Worm (Caenorhabditis elegans) whole organism, L4/young adult: Measurements from ENCODE around the gene lin-54.

Experiments
- W03F9.2 ChIP-seq: fragments of 150-350 bp; optimal IDR thresholded peaks from 2 replicates; lab custom pipeline; 2014; ENCODE audit warnings: missing biosample characterization, missing genetic modification characterization
- dao-5 ChIP-seq: sonication (generic microtip); optimal IDR thresholded peaks from 2 replicates; lab custom pipeline; 2016; ENCODE audit warnings: missing genotype, missing genetic modification characterization, moderate library complexity, missing compliant biosample characterization
- him-1 ChIP-seq: sonication (generic microtip); optimal IDR thresholded peaks from 2 replicates; lab custom pipeline; 2016; ENCODE audit warnings: missing genotype, missing genetic modification reagents, missing genetic modification characterization, missing compliant biosample characterization

DNA sequence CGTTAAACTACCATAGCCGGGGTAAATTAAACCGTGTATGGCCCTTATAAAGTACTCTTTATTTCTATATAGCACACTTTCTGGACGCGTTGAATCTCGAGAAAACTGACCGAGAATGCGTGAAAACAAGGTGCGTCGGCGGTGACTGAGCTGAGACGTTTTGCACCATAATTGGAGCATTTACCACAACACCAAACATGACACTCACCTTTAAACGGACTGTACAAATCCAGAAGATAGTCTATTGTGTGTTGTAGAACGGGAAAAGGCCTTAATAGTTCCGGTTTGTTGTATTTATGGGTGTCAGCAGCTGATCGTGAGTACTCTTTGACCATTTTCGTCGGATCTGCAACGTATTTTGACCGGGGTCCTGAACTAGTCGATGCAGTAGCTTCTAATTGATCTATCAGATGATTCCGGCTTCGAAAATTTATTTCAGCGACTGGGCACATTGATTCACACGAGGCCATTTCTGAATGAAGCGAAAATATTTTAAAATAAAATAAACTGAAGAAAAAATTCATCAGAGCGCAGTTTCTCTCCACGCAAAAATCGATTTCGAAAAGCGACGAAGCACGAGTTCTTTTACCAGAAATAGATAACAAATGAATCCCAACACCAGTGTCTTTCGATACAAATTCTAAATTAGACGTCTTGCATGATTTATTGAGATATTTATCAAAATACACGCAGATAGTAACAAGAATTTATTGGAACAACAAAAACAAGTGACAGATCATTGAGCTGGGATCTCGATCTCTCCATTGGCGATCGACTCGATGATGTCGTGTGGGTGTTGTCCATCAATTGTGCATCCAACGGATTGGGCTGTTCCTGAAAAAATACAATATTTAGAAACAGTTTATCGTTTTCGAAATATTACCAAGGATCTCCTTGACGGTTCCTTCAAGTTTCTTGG, 1.6 kb upstream of the lin-54 start, which contains the start of gene tag-115:
- TF ChIP-seq dao-5 (tag; lab: Kevin White, UChicago) = no peak
- no peak for TF ChIP-seq him-1
- TF ChIP-seq W03F9.2 = peak; percentile 36
